Fruit fly (Drosophila melanogaster) Kc167 (cell line): Measurements from ENCODE around the gene CG8907.

Source experiments
- Myc ChIP-seq: fragments of >200 bp; optimal IDR thresholded peaks from 2 replicates; lab custom pipeline; 2017; ENCODE audit warnings: missing external identifiers
- Sin3A ChIP-seq: fragments of >200 bp; optimal IDR thresholded peaks from 2 replicates; lab custom pipeline; 2018; ENCODE audit warnings: missing external identifiers
- h ChIP-seq: fragments of >200 bp; optimal IDR thresholded peaks from 3 replicates; lab custom pipeline; 2018; ENCODE audit warnings: missing external identifiers
- insv ChIP-seq: fragments of >200 bp; optimal IDR thresholded peaks from 3 replicates; lab custom pipeline; 2018; ENCODE audit warnings: missing external identifiers
- psq ChIP-seq: fragments of >200 bp; optimal IDR thresholded peaks from 2 replicates; lab custom pipeline; 2017; ENCODE audit warnings: missing external identifiers
- ttk ChIP-seq: sonication (Bioruptor generic); optimal IDR thresholded peaks from 2 replicates; lab custom pipeline; 2017; ENCODE audit warnings: missing external identifiers

Gene CG8907

DNA sequence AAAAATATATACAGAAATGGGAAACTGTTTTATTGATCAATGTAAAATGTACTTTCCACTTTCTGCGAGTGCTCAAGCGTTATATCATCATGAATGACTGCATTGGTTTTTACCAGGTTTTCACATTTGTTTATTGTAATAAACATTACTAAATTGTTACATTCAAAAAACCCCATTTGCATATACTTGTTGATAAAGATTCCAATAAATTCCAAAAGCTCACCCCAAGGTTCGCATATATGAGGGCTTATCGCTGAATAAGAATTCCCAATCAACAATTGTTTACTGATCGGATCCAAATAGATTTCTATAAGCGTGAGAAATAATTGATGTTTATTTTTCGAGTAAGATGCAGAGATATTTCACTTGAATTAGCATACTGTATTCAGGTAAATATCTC is 4.6 kb upstream of the CG8907 start:
- TF ChIP-seq Sin3A (lab: Kevin White, UChicago) (no peak), h (lab: Kevin White, UChicago) (no peak), ttk (lab: Kevin White, UChicago) (no peak), psq (lab: Kevin White, UChicago) (no peak), Myc (lab: Kevin White, UChicago) (no peak), insv (lab: Kevin White, UChicago) (no peak)

DNA sequence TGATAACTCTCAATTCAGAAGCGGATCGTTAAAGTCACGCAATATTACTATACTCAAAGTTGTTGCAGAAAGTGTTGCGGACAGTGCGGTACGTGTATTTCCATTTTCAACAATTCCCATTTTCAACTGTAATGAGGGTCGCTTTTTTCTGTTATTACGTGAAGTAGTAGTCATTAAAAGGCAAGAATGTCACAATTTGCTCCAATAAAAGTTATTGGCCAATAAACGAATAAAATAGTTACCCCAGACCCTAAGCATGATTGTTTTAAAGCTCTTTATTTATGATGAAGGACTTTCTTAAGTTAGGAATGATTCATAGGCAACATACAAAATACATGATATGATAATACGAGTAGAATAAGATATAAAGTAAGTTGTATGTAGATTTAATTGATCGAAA is 733 bp upstream of the CG8907 start:
- TF ChIP-seq insv (lab: Kevin White, UChicago) (no peak), psq (lab: Kevin White, UChicago) (no peak), h (lab: Kevin White, UChicago) (no peak), ttk (lab: Kevin White, UChicago) (no peak), Sin3A (lab: Kevin White, UChicago) (no peak), Myc (lab: Kevin White, UChicago) (no peak)

- TF ChIP-seq psq (lab: Kevin White, UChicago) (no peak), h (lab: Kevin White, UChicago) (no peak), Myc (lab: Kevin White, UChicago) (no peak), insv (lab: Kevin White, UChicago) (no peak), ttk (lab: Kevin White, UChicago) (no peak), Sin3A (lab: Kevin White, UChicago) (no peak)
Measured at dm6 chr3R:17008675-17009022, 580 bp downstream of the CG8907 start.

DNA sequence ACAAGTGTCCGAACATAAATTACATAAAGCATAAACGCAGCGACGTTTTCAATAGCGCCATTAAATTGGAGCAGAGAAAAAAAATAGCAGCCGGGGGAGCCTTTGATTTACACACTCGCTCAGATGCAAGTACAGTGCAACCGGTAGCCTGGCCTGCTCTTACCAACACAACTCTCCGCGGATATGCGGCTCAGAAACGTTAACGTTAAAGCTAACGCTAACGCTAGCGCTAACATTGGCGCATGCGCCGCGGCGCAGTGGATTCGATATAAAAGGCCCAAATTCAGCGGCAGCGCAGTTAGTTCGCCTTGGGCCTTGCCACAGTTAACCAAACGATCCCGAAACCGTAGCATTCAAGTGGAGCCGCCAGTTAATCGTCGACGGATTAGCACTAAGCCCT is 6.2 kb downstream of the CG8907 start, which contains the start of gene Pxd:
Pxd (plus strand) TSS at position 301 of the 400 bp plus-strand sequence.
- no peak for TF ChIP-seq insv (lab: Kevin White, UChicago)
- TF ChIP-seq Myc (lab: Kevin White, UChicago): no peak
- TF ChIP-seq psq (lab: Kevin White, UChicago): no peak
- TF ChIP-seq h (lab: Kevin White, UChicago): no peak
- no peak for TF ChIP-seq ttk (lab: Kevin White, UChicago)
- TF ChIP-seq Sin3A (lab: Kevin White, UChicago): no peak

- TF ChIP-seq h (lab: Kevin White, UChicago) (no peak), psq (lab: Kevin White, UChicago) (no peak), Sin3A (lab: Kevin White, UChicago) (no peak), insv (lab: Kevin White, UChicago) (no peak), ttk (lab: Kevin White, UChicago) (no peak), Myc (lab: Kevin White, UChicago) (no peak)
Measured at dm6 chr3R:17016193-17016592, 8.1 kb downstream of the CG8907 start.

dm6 chr3R:17018902-17019527 is 10.9 kb downstream of the CG8907 start:
- TF ChIP-seq psq (lab: Kevin White, UChicago) (no peak), insv (lab: Kevin White, UChicago) (no peak), Sin3A (lab: Kevin White, UChicago) (no peak), h (lab: Kevin White, UChicago) (no peak), ttk (lab: Kevin White, UChicago) (no peak), Myc (lab: Kevin White, UChicago) (no peak)

DNA sequence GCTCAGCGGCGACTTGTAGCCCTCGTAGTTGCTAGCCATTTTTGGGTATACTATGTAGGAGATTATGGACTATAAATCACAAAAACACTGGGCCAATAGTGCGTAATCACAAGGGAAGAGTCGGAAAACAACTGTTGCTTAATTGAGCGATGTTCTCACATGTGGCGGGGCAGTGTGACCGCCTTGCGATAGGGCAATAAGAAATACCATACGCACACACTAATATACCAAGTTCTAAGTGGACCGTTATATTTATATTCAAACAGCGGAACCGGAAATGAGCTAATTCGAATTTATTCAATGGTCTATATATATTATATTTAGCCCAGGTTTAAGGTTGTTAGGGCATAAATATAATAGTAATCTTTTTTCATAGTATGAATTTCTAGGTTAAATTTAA is 12.9 kb downstream of the CG8907 start, which contains the start of gene Adsl:
Adsl (minus strand) TSS at position 165 of the 400 bp plus-strand sequence.
- no peak for TF ChIP-seq insv (lab: Kevin White, UChicago)
- no peak for TF ChIP-seq ttk (lab: Kevin White, UChicago)
- TF ChIP-seq psq (lab: Kevin White, UChicago): no peak
- TF ChIP-seq h (lab: Kevin White, UChicago): no peak
- no peak for TF ChIP-seq Myc (lab: Kevin White, UChicago)
- no peak for TF ChIP-seq Sin3A (lab: Kevin White, UChicago)

DNA sequence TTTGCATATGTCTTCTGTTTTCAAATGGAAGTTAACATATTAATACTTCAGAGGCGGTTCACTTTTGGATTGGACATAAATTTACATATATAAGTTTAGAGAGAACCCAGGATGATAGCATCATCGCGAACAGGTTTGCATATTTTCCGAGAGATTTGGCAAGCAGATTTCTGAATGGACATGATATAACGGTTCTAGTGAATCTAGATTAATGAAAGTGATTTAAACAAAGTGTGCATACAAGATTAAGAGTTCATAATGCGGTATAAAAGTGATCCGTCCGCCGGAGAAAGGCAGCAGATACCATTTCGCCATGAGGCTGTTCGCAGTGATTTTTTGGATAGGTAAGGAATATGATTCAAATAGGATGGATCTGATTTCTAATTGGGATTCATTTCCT is 20.3 kb downstream of the CG8907 start, which contains the start of gene CG5225:
CG5225 (plus strand) TSS at position 301 of the 400 bp plus-strand sequence.
- no peak for TF ChIP-seq Myc (lab: Kevin White, UChicago)
- TF ChIP-seq psq (lab: Kevin White, UChicago): no peak
- TF ChIP-seq Sin3A (lab: Kevin White, UChicago): no peak
- no peak for TF ChIP-seq insv (lab: Kevin White, UChicago)
- TF ChIP-seq h (lab: Kevin White, UChicago): no peak
- no peak for TF ChIP-seq ttk (lab: Kevin White, UChicago)

DNA sequence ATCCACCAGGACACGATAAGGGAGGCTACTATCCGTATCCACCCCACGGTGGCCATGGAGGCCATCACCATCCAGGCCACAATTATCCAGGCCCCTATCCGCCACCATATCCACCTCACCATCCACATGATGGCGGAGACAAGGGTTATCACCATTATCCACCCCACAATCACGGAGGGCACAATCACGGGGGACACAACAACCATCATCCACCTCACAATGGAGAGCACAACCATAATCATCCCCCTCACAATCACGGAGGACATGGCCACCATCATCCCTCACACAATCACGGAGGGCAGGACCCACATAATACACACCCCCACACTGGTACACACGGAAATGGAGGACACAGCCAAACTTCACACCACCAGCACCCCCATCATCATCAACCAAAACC is 21.7 kb downstream of the CG8907 start:
- TF ChIP-seq Myc (lab: Kevin White, UChicago) (no peak), h (lab: Kevin White, UChicago) (no peak), Sin3A (lab: Kevin White, UChicago) (no peak), psq (lab: Kevin White, UChicago) (no peak), ttk (lab: Kevin White, UChicago) (no peak), insv (lab: Kevin White, UChicago) (no peak)

DNA sequence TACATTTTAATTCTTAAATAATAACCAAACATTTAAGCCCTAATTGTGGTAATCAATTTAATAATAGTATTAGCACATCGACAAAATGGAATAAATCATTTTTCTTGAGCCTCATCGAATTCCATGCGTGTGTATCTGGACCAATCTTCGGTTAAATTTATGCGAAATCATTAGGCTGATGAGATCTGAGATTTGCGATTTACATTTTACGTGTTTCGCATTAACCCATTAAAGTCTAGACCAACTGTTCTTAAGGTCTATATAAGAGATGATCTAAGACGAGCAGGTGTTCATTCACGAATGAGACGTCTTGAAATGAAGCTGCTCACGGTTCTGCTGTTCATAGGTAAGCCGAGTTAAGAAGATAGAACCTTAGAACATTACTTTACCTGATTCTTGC is 23.4 kb downstream of the CG8907 start, which contains the start of gene CG31268:
CG31268 (plus strand) TSS at position 301 of the 400 bp plus-strand sequence.
- no peak for TF ChIP-seq psq (lab: Kevin White, UChicago)
- TF ChIP-seq Myc (lab: Kevin White, UChicago): no peak
- TF ChIP-seq ttk (lab: Kevin White, UChicago): no peak
- TF ChIP-seq insv (lab: Kevin White, UChicago): no peak
- TF ChIP-seq h (lab: Kevin White, UChicago): no peak
- no peak for TF ChIP-seq Sin3A (lab: Kevin White, UChicago)

DNA sequence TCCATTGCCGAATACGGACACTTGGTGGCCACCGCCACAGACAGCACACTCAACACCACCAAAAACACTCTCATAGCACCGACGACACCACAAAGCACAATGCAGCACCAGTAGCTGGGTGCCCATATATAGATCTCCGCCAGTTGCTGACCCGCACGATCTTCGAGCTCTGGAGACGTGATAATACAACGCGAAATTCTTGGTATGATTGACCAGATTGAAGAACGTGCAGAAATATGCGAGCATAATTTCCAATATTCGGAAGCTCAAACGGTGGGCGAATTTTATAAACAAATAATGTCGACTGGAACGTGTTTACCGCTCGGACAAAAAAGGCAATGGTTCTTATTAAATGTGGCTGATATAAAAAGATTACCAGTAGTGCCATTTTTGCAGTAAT is 27.9 kb downstream of the CG8907 start, which contains the start of gene CG4009:
CG4009 (minus strand) TSS at position 101 of the 400 bp plus-strand sequence.
- TF ChIP-seq Sin3A (lab: Kevin White, UChicago): no peak
- TF ChIP-seq psq (lab: Kevin White, UChicago): no peak
- no peak for TF ChIP-seq ttk (lab: Kevin White, UChicago)
- no peak for TF ChIP-seq insv (lab: Kevin White, UChicago)
- no peak for TF ChIP-seq h (lab: Kevin White, UChicago)
- TF ChIP-seq Myc (lab: Kevin White, UChicago): no peak
